Worm (Caenorhabditis elegans) whole organism, L4/young adult: ENCODE data around the gene mbk-2.

Experiments used
- W03F9.2 ChIP-seq: fragments of 150-350 bp; optimal IDR thresholded peaks from 2 replicates; lab custom pipeline; 2014; ENCODE audit warnings: missing biosample characterization, missing genetic modification characterization
- dao-5 ChIP-seq: sonication (generic microtip); optimal IDR thresholded peaks from 2 replicates; lab custom pipeline; 2016; ENCODE audit warnings: missing genotype, missing genetic modification characterization, moderate library complexity, missing compliant biosample characterization
- him-1 ChIP-seq: sonication (generic microtip); optimal IDR thresholded peaks from 2 replicates; lab custom pipeline; 2016; ENCODE audit warnings: missing genotype, missing genetic modification reagents, missing genetic modification characterization, missing compliant biosample characterization

DNA sequence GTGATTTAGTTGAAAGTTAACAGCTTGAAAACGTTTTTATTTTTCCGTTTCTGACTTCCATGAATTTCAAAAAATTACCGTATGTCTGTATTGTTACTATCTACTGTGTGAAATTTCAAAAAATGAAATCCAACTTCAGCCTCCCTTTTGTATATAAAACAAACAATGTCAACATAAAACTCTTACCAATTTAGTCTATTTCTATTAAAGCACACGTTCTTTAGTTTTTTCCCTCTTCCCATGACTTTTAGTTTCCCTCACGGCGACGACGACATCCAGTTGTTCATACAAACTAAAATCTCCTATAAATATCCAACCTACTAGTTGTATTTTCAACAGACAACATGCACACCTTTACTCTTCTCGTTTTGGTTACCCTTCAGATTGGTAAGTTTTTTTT is 50.3 kb downstream of the mbk-2 start, which contains the start of gene scl-3:
- TF ChIP-seq him-1 = no peak
- no peak for TF ChIP-seq W03F9.2 (tag; lab: Kevin White, UChicago)
- TF ChIP-seq dao-5 (tag; lab: Kevin White, UChicago) = no peak
